Worm (Caenorhabditis elegans) whole organism, L4 larva: ENCODE data around the gene tbc-19.

ENCODE experiments used
- F10B5.3 ChIP-seq: sonication (generic microtip); optimal IDR thresholded peaks from 2 replicates; lab custom pipeline; 2016; ENCODE audit warnings: mild to moderate bottlenecking, missing genetic modification characterization, missing compliant biosample characterization
- F26F4.8 ChIP-seq: fragments of 200-800 bp; sonication (Bioruptor generic); conservative IDR thresholded peaks from 2 replicates; pipeline ENCODE4 v1.3.6; 2022; ENCODE audit warnings: missing genetic modification characterization, missing compliant biosample characterization
- F37D6.2 ChIP-seq: sonication (generic microtip); optimal IDR thresholded peaks from 2 replicates; lab custom pipeline; 2016; ENCODE audit warnings: mild to moderate bottlenecking, missing genetic modification characterization, missing compliant biosample characterization
- T20F7.1 ChIP-seq: fragments of 200-800 bp; sonication (Bioruptor generic); optimal IDR thresholded peaks from 2 replicates; lab custom pipeline; 2018; ENCODE audit warnings: mild to moderate bottlenecking, missing genetic modification characterization, missing compliant biosample characterization
- Y105C5A.15 ChIP-seq: fragments of 200-800 bp; sonication (Bioruptor generic); IDR thresholded peaks from 2 replicates; pipeline ENCODE4 v1.3.6; 2022; ENCODE audit warnings: missing genetic modification characterization, missing compliant biosample characterization
- ZK337.2 ChIP-seq: fragments of 200-800 bp; sonication (Bioruptor generic); IDR thresholded peaks from 2 replicates; pipeline ENCODE4 v1.3.6; 2022; ENCODE audit warnings: missing genetic modification reagents, missing genetic modification characterization, missing compliant biosample characterization
- aha-1 ChIP-seq: fragments of 150-350 bp; peaks from one replicate; lab custom pipeline; 2014; ENCODE audit warnings: missing biosample characterization, missing genetic modification characterization
- ceh-20 ChIP-seq: fragments of 200-800 bp; sonication (Bioruptor generic); IDR thresholded peaks from 2 replicates; pipeline ENCODE4 v1.3.6; 2022; ENCODE audit warnings: missing genetic modification reagents, missing genetic modification characterization, missing compliant biosample characterization
- ceh-28 ChIP-seq: fragments of 150-350 bp; optimal IDR thresholded peaks from 2 replicates; lab custom pipeline; 2014; ENCODE audit warnings: missing biosample characterization, missing genetic modification reagents, missing genetic modification characterization
- ceh-32 ChIP-seq: sonication (generic microtip); optimal IDR thresholded peaks from 2 replicates; lab custom pipeline; 2016; ENCODE audit warnings: mild to moderate bottlenecking, missing genetic modification characterization, missing compliant biosample characterization; ENCODE audit not compliant: poor library complexity
- ceh-44 ChIP-seq: fragments of 200-800 bp; sonication (Bioruptor generic); IDR thresholded peaks from 2 replicates; pipeline ENCODE4 v1.3.6; 2022; ENCODE audit warnings: missing genetic modification reagents, missing genetic modification characterization, missing compliant biosample characterization
- ceh-62 ChIP-seq: sonication (generic microtip); optimal IDR thresholded peaks from 2 replicates; lab custom pipeline; 2017; ENCODE audit warnings: missing biosample characterization, missing genetic modification characterization
- ctbp-1 ChIP-seq: fragments of 200-800 bp; sonication (Bioruptor generic); IDR thresholded peaks from 2 replicates; pipeline ENCODE4 v1.3.6; 2022; ENCODE audit warnings: missing genetic modification reagents, missing genetic modification characterization, missing compliant biosample characterization
- daf-12 ChIP-seq: fragments of 150-350 bp; optimal IDR thresholded peaks from 2 replicates; lab custom pipeline; 2014; ENCODE audit warnings: missing biosample characterization, missing genetic modification reagents, missing genetic modification characterization
- daf-19 ChIP-seq: fragments of 200-800 bp; sonication (Bioruptor generic); conservative IDR thresholded peaks from 2 replicates; pipeline ENCODE4 v1.3.6; 2022; ENCODE audit warnings: missing genetic modification characterization, missing compliant biosample characterization
- dmd-6 ChIP-seq: fragments of 200-800 bp; sonication (Bioruptor generic); IDR thresholded peaks from 2 replicates; pipeline ENCODE4 v1.3.6; 2022; ENCODE audit warnings: missing genetic modification reagents, missing genetic modification characterization, missing compliant biosample characterization
- dmd-8 ChIP-seq: fragments of 200-800 bp; sonication (Bioruptor generic); IDR thresholded peaks from 2 replicates; pipeline ENCODE4 v1.3.6; 2022; ENCODE audit warnings: missing genetic modification characterization, missing compliant biosample characterization
- dmd-9 ChIP-seq: fragments of 200-800 bp; sonication (Bioruptor generic); IDR thresholded peaks from 2 replicates; pipeline ENCODE4 v1.3.6; 2022; ENCODE audit warnings: missing genetic modification reagents, missing genetic modification characterization, missing compliant biosample characterization
- dpl-1 ChIP-seq: fragments of 150-350 bp; optimal IDR thresholded peaks from 2 replicates; lab custom pipeline; 2014; ENCODE audit warnings: missing biosample characterization, missing genetic modification reagents, missing genetic modification characterization
- dve-1 ChIP-seq: sonication (generic microtip); optimal IDR thresholded peaks from 2 replicates; lab custom pipeline; 2017; ENCODE audit warnings: antibody characterized with exemption, mild to moderate bottlenecking, missing genetic modification characterization, missing compliant biosample characterization; ENCODE audit not compliant: insufficient read depth
- hif-1 ChIP-seq, 2 experiments: sonication (generic microtip); optimal IDR thresholded peaks; 2 replicates each; lab custom pipeline; 2016 to 2017; ENCODE audit warnings: missing compliant biosample characterization in 2 of 2, missing genetic modification characterization in 2 of 2, missing genetic modification reagents in 2 of 2, missing genotype in 2 of 2, mild to moderate bottlenecking in 1 of 2
- hlh-11 ChIP-seq: fragments of 200-800 bp; sonication (Bioruptor generic); optimal IDR thresholded peaks from 2 replicates; lab custom pipeline; 2018; ENCODE audit warnings: mild to moderate bottlenecking, missing genetic modification characterization, missing compliant biosample characterization
- hlh-30 ChIP-seq: sonication (generic microtip); optimal IDR thresholded peaks from 2 replicates; lab custom pipeline; 2017; ENCODE audit warnings: antibody characterized with exemption, mild to moderate bottlenecking, missing genetic modification characterization, missing compliant biosample characterization; ENCODE audit not compliant: insufficient read depth
- lsy-2 ChIP-seq, 2 experiments: fragments of 150-350 bp in 1 of 2; sonication (generic microtip) in 1 of 2; optimal IDR thresholded peaks; 2 replicates each; lab custom pipeline; 2014 to 2017; ENCODE audit warnings: missing biosample characterization in 2 of 2, missing genetic modification characterization in 2 of 2
- mep-1 ChIP-seq: fragments of 150-350 bp; sonication (generic microtip); optimal IDR thresholded peaks from 3 replicates; lab custom pipeline; 2014; ENCODE audit warnings: missing biosample characterization, missing genetic modification characterization
- nhr-10 ChIP-seq: fragments of 150-350 bp; optimal IDR thresholded peaks from 2 replicates; lab custom pipeline; 2014; ENCODE audit warnings: missing biosample characterization, missing genetic modification characterization
- nhr-11 ChIP-seq: fragments of 150-350 bp; optimal IDR thresholded peaks from 2 replicates; lab custom pipeline; 2014; ENCODE audit warnings: missing biosample characterization, missing genetic modification characterization
- nhr-237 ChIP-seq: sonication (generic microtip); optimal IDR thresholded peaks from 2 replicates; lab custom pipeline; 2017; ENCODE audit warnings: missing biosample characterization, missing genetic modification characterization
- nhr-28 ChIP-seq: fragments of 150-350 bp; optimal IDR thresholded peaks from 2 replicates; lab custom pipeline; 2014; ENCODE audit warnings: missing biosample characterization, missing genetic modification characterization
- nhr-6 ChIP-seq: fragments of 150-350 bp; optimal IDR thresholded peaks from 2 replicates; lab custom pipeline; 2014; ENCODE audit warnings: missing biosample characterization, missing genetic modification characterization
- php-3 ChIP-seq: fragments of 200-800 bp; sonication (Bioruptor generic); IDR thresholded peaks from 2 replicates; pipeline ENCODE4 v1.3.6; 2022; ENCODE audit warnings: missing genetic modification reagents, missing genetic modification characterization, missing compliant biosample characterization
- pqm-1 ChIP-seq: sonication (generic microtip); optimal IDR thresholded peaks from 2 replicates; lab custom pipeline; 2017; ENCODE audit warnings: missing biosample characterization, missing genetic modification characterization
- rbr-2 ChIP-seq: sonication (generic microtip); optimal IDR thresholded peaks from 2 replicates; lab custom pipeline; 2016; ENCODE audit warnings: missing genotype, missing genetic modification characterization, missing compliant biosample characterization
- saeg-2 ChIP-seq: fragments of 200-800 bp; sonication (Bioruptor generic); IDR thresholded peaks from 2 replicates; pipeline ENCODE4 v1.3.6; 2022; ENCODE audit warnings: missing genetic modification reagents, missing genetic modification characterization, missing compliant biosample characterization
- set-16 ChIP-seq: fragments of 200-800 bp; sonication (Bioruptor generic); IDR thresholded peaks from 2 replicates; pipeline ENCODE4 v1.3.6; 2022; ENCODE audit warnings: missing genetic modification reagents, missing genetic modification characterization, missing compliant biosample characterization
- skn-1 ChIP-seq: fragments of 150-350 bp; optimal IDR thresholded peaks from 2 replicates; lab custom pipeline; 2014; ENCODE audit warnings: missing biosample characterization, missing genetic modification characterization
- snpc-4 ChIP-seq: fragments of 150-350 bp; optimal IDR thresholded peaks from 2 replicates; lab custom pipeline; 2014; ENCODE audit warnings: missing biosample characterization, missing genetic modification characterization
- tag-97 ChIP-seq: fragments of 200-800 bp; sonication (Bioruptor generic); IDR thresholded peaks from 2 replicates; pipeline ENCODE4 v1.3.6; 2022; ENCODE audit warnings: missing genetic modification characterization, missing compliant biosample characterization
- tra-1 ChIP-seq: fragments of 200-800 bp; sonication (Bioruptor generic); IDR thresholded peaks from 2 replicates; pipeline ENCODE4 v1.3.6; 2022; ENCODE audit warnings: missing genetic modification reagents, missing genetic modification characterization, missing compliant biosample characterization
- unc-130 ChIP-seq: sonication (generic microtip); optimal IDR thresholded peaks from 2 replicates; lab custom pipeline; 2016; ENCODE audit warnings: missing genetic modification reagents, missing genetic modification characterization, missing compliant biosample characterization
- unc-39 ChIP-seq: sonication (generic microtip); optimal IDR thresholded peaks from 2 replicates; lab custom pipeline; 2017; ENCODE audit warnings: missing biosample characterization, missing genetic modification characterization
- unc-62 ChIP-seq, 3 experiments: fragments of 150-350 bp in 1 of 3; sonication (generic microtip); optimal IDR thresholded peaks in 2 of 3; peaks in 1 of 3; 1 replicate in 1 of 3; 2 replicates in 2 of 3; lab custom pipeline; 2014 to 2017; ENCODE audit warnings: missing biosample characterization in 3 of 3, missing genetic modification characterization in 3 of 3, missing genetic modification reagents in 3 of 3, missing genotype in 1 of 3
- vab-7 ChIP-seq: fragments of 200-800 bp; sonication (Bioruptor generic); IDR thresholded peaks from 2 replicates; pipeline ENCODE4 v1.3.6; 2022; ENCODE audit warnings: missing genetic modification reagents, missing genetic modification characterization, missing compliant biosample characterization
- zfp-2 ChIP-seq: sonication (generic microtip); optimal IDR thresholded peaks from 2 replicates; lab custom pipeline; 2016; ENCODE audit warnings: mild to moderate bottlenecking, missing genetic modification characterization, missing compliant biosample characterization
- zfp-3 ChIP-seq: fragments of 200-800 bp; sonication (Bioruptor generic); conservative IDR thresholded peaks from 2 replicates; pipeline ENCODE4 v1.3.6; 2022; ENCODE audit warnings: missing genetic modification reagents, missing genetic modification characterization, missing compliant biosample characterization
- zip-11 ChIP-seq: fragments of 200-800 bp; sonication (Bioruptor generic); IDR thresholded peaks from 2 replicates; pipeline ENCODE4 v1.3.6; 2022; ENCODE audit warnings: missing genetic modification characterization, missing compliant biosample characterization
- zip-2 ChIP-seq: fragments of 150-350 bp; optimal IDR thresholded peaks from 2 replicates; lab custom pipeline; 2014; ENCODE audit warnings: missing biosample characterization, missing genetic modification characterization
- ztf-11 ChIP-seq: fragments of 150-350 bp; optimal IDR thresholded peaks from 2 replicates; lab custom pipeline; 2014; ENCODE audit warnings: missing biosample characterization, missing genetic modification characterization

The tbc-19 gene

ce11 chrX:14016698-14017097 is 4.4 kb upstream of the tbc-19 start (continued):
- 0 out of 2 replicates have a peak, but pooled peaks have one; percentile 16 for TF ChIP-seq dmd-6
- TF ChIP-seq ctbp-1 (GFP tag; lab: Robert Waterston, UW), result peak; percentile 82
- TF ChIP-seq zfp-2, result no peak
- peak; percentile 65 for TF ChIP-seq rbr-2 (tag; lab: Kevin White, UChicago)
- TF ChIP-seq vab-7 (GFP tag; lab: Robert Waterston, UW), result 0 out of 2 replicates have a peak, but pooled peaks have one; percentile 21
- peak in 1 of 2 experiments; percentile 55 for TF ChIP-seq lsy-2 (tag; optimal IDR thresholded peaks at IDR 0.05; lab: Kevin White, UChicago)
- peak in 1 of 2 experiments; percentile 99 for TF ChIP-seq unc-62 (GFP tag; optimal IDR thresholded peaks at IDR 0.05 in 1 of 2; lab: Kevin White, UChicago)
- no peak for TF ChIP-seq unc-62 (tag; optimal IDR thresholded peaks at IDR 0.05; lab: Kevin White, UChicago)
- TF ChIP-seq dmd-9 (GFP tag; lab: Robert Waterston, UW), result no peak
- no peak for TF ChIP-seq nhr-237 (tag; lab: Kevin White, UChicago)
- no peak for TF ChIP-seq pqm-1 (tag; lab: Kevin White, UChicago)
- peak; percentile 71 for TF ChIP-seq F37D6.2 (tag; lab: Kevin White, UChicago)
- no peak for TF ChIP-seq T20F7.1 (GFP tag; lab: Kevin White, UChicago)
- TF ChIP-seq zfp-3 (GFP tag; lab: Robert Waterston, UW), result no peak
- TF ChIP-seq unc-39 (tag; lab: Kevin White, UChicago), result no peak
- TF ChIP-seq ZK337.2 (GFP tag; lab: Robert Waterston, UW), result no peak
- peak; percentile 76 for TF ChIP-seq mep-1
- no peak for TF ChIP-seq F10B5.3 (tag; lab: Kevin White, UChicago)
- TF ChIP-seq dmd-8 (GFP tag; lab: Robert Waterston, UW), result no peak
- peak; percentile 38; the same call in 1 of the 2 replicates for TF ChIP-seq set-16 (GFP tag; lab: Robert Waterston, UW)
- no peak for TF ChIP-seq ceh-62 (tag; lab: Kevin White, UChicago)
- TF ChIP-seq zip-11 (GFP tag; lab: Robert Waterston, UW), result no peak
- TF ChIP-seq hlh-30 (tag; lab: Kevin White, UChicago), result no peak
- TF ChIP-seq nhr-6, result no peak
- no peak for TF ChIP-seq zip-2 (tag; lab: Kevin White, UChicago)
- TF ChIP-seq dpl-1 (GFP tag; lab: Kevin White, UChicago), result no peak
- peak; percentile 64 for TF ChIP-seq nhr-11 (tag; lab: Kevin White, UChicago)
- TF ChIP-seq aha-1, result peak; percentile 37
- TF ChIP-seq saeg-2 (GFP tag; lab: Robert Waterston, UW), result no peak
- TF ChIP-seq skn-1 (tag; lab: Kevin White, UChicago), result no peak

- no peak for TF ChIP-seq ceh-44 (GFP tag; lab: Robert Waterston, UW)
- TF ChIP-seq ztf-11 (tag; lab: Kevin White, UChicago), result no peak
- peak; percentile 81 for TF ChIP-seq php-3 (GFP tag; lab: Robert Waterston, UW)
- no peak for TF ChIP-seq nhr-10
- TF ChIP-seq saeg-2 (GFP tag; lab: Robert Waterston, UW), result no peak
- TF ChIP-seq hif-1 (tag; optimal IDR thresholded peaks at IDR 0.05; lab: Kevin White, UChicago), result peak in 1 of 2 experiments; percentile 59
- peak; percentile 70 for TF ChIP-seq unc-130
- TF ChIP-seq tag-97 (GFP tag; lab: Robert Waterston, UW), result no peak
- TF ChIP-seq nhr-28 (tag; lab: Kevin White, UChicago), result peak; percentile 58
- TF ChIP-seq snpc-4 (tag; lab: Kevin White, UChicago), result no peak
- no peak for TF ChIP-seq unc-39 (tag; lab: Kevin White, UChicago)
- TF ChIP-seq ceh-32 (tag; lab: Kevin White, UChicago), result peak; percentile 18
- TF ChIP-seq F26F4.8, result no peak
- TF ChIP-seq Y105C5A.15 (GFP tag; lab: Robert Waterston, UW), result peak; percentile 82
- peak; percentile 60; the same call in 1 of the 2 replicates for TF ChIP-seq zip-11 (GFP tag; lab: Robert Waterston, UW)
- no peak for TF ChIP-seq set-16 (GFP tag; lab: Robert Waterston, UW)
- no peak for TF ChIP-seq pqm-1 (tag; lab: Kevin White, UChicago)
- TF ChIP-seq ZK337.2 (GFP tag; lab: Robert Waterston, UW), result peak; percentile 67; the same call in 1 of the 2 replicates
- peak; percentile 72 for TF ChIP-seq rbr-2 (tag; lab: Kevin White, UChicago)
- TF ChIP-seq daf-12 (tag; lab: Kevin White, UChicago), result no peak
- peak; percentile 27 for TF ChIP-seq nhr-6
- TF ChIP-seq tra-1 (GFP tag; lab: Robert Waterston, UW), result peak; percentile 69
- peak; percentile 70 for TF ChIP-seq zfp-2
- peak in 1 of 2 experiments; percentile 56 for TF ChIP-seq lsy-2 (tag; optimal IDR thresholded peaks at IDR 0.05; lab: Kevin White, UChicago)
- TF ChIP-seq dmd-6, result peak; percentile 81
- peak; percentile 63 for TF ChIP-seq hlh-11
- peak; percentile 84 for TF ChIP-seq ceh-20 (GFP tag; lab: Robert Waterston, UW)
- peak; percentile 94 for TF ChIP-seq daf-19
- TF ChIP-seq ceh-28 (tag; lab: Kevin White, UChicago), result no peak
- peak; percentile 77 for TF ChIP-seq dve-1 (tag; lab: Kevin White, UChicago)
- no peak for TF ChIP-seq ceh-62 (tag; lab: Kevin White, UChicago)
Measured at ce11 chrX:14015808-14016207, 3.5 kb upstream of the tbc-19 start.
